Fruit fly (Drosophila melanogaster) whole organism, embryonic: ENCODE measurements around the gene kz.

Source experiments
- Atf6 ChIP-seq: fragments of 200-800 bp; sonication (Bioruptor generic); IDR thresholded peaks from 2 replicates; pipeline ENCODE4 v1.3.6; 2022; ENCODE audit warnings: missing biosample characterization, missing genetic modification characterization
- Awh ChIP-seq: fragments of 200-800 bp; sonication (Bioruptor generic); IDR thresholded peaks from 2 replicates; pipeline ENCODE4, ENCODE4 v1.3.6; 2022; ENCODE audit warnings: missing biosample characterization, missing genetic modification characterization
- Blimp-1 ChIP-seq: fragments of 200-800 bp; sonication (Bioruptor generic); optimal IDR thresholded peaks from 3 replicates; lab custom pipeline; 2018; ENCODE audit warnings: missing biosample characterization, missing genetic modification characterization, mild to moderate bottlenecking, moderate library complexity, missing genetic modification reagents
- C15 ChIP-seq: fragments of 200-800 bp; sonication (Bioruptor generic); IDR thresholded peaks from 3 replicates; pipeline ENCODE4 v1.3.6; 2022; ENCODE audit warnings: missing biosample characterization, missing genetic modification characterization
- CG10209 ChIP-seq: fragments of 200-800 bp; sonication (Bioruptor generic); optimal IDR thresholded peaks from 3 replicates; lab custom pipeline; 2017; ENCODE audit warnings: missing biosample characterization, mild to moderate bottlenecking, missing genetic modification characterization, missing genetic modification reagents
- CG10543 ChIP-seq: fragments of 200-800 bp; sonication (Bioruptor generic); optimal IDR thresholded peaks from 3 replicates; lab custom pipeline; 2017; ENCODE audit warnings: missing biosample characterization, mild to moderate bottlenecking, missing genetic modification characterization, moderate library complexity
- CG1233 ChIP-seq: fragments of 200-800 bp; sonication (Bioruptor generic); optimal IDR thresholded peaks from 4 replicates; lab custom pipeline; 2018; ENCODE audit warnings: missing biosample characterization, mild to moderate bottlenecking, missing genetic modification characterization
- CG13287 ChIP-seq: fragments of 200-800 bp; sonication (Bioruptor generic); IDR thresholded peaks from 2 replicates; pipeline ENCODE4 v1.3.6; 2022; ENCODE audit warnings: missing biosample characterization, missing genetic modification characterization; ENCODE audit not compliant: partially characterized antibody
- CG15011 ChIP-seq: fragments of 200-800 bp; sonication (Bioruptor generic); optimal IDR thresholded peaks from 3 replicates; lab custom pipeline; 2018; ENCODE audit warnings: missing biosample characterization, mild to moderate bottlenecking, missing genetic modification characterization
- CG30431 ChIP-seq: fragments of 200-800 bp; sonication (Bioruptor generic); optimal IDR thresholded peaks from 2 replicates; lab custom pipeline; 2017; ENCODE audit warnings: missing biosample characterization, missing genetic modification characterization
- CG4424 ChIP-seq: fragments of 200-800 bp; sonication (Bioruptor generic); optimal IDR thresholded peaks from 3 replicates; lab custom pipeline; 2016; ENCODE audit warnings: missing biosample characterization, missing genetic modification characterization
- CG4617 ChIP-seq: fragments of 200-800 bp; sonication (Bioruptor generic); optimal IDR thresholded peaks from 3 replicates; lab custom pipeline; 2016; ENCODE audit warnings: missing biosample characterization, missing genetic modification characterization, borderline replicate concordance
- CG6689 ChIP-seq: fragments of 200-800 bp; sonication (Bioruptor generic); IDR thresholded peaks from 2 replicates; pipeline ENCODE4 v1.3.6; 2022; ENCODE audit warnings: missing biosample characterization, missing genetic modification characterization
- CG6813 ChIP-seq: fragments of 200-800 bp; sonication (Bioruptor generic); optimal IDR thresholded peaks from 2 replicates; lab custom pipeline; 2017; ENCODE audit warnings: missing biosample characterization, missing genetic modification characterization, mild to moderate bottlenecking, moderate library complexity, missing genetic modification reagents
- CG7839 ChIP-seq: fragments of 200-800 bp; sonication (Bioruptor generic); optimal IDR thresholded peaks from 3 replicates; lab custom pipeline; 2018; ENCODE audit warnings: missing biosample characterization, mild to moderate bottlenecking, missing genetic modification characterization, moderate library complexity
- CG7928 ChIP-seq: fragments of 200-800 bp; sonication (Bioruptor generic); optimal IDR thresholded peaks from 2 replicates; lab custom pipeline; 2017; ENCODE audit warnings: missing biosample characterization, mild to moderate bottlenecking, missing genetic modification characterization
- CG8765 ChIP-seq: fragments of 200-800 bp; sonication (Bioruptor generic); IDR thresholded peaks from 2 replicates; pipeline ENCODE4 v1.3.6; 2022; ENCODE audit warnings: missing biosample characterization, missing genetic modification characterization
- CG8924 ChIP-seq: fragments of 200-800 bp; optimal IDR thresholded peaks from 3 replicates; lab custom pipeline; 2019; ENCODE audit warnings: missing biosample characterization, mild to moderate bottlenecking, missing genetic modification characterization, moderate library complexity
- CrebB ChIP-seq: fragments of 200-800 bp; sonication (Bioruptor generic); optimal IDR thresholded peaks from 3 replicates; lab custom pipeline; 2018; ENCODE audit warnings: missing biosample characterization, mild to moderate bottlenecking, missing genetic modification characterization
- D19A ChIP-seq: fragments of 200-800 bp; optimal IDR thresholded peaks from 3 replicates; lab custom pipeline; 2019; ENCODE audit warnings: missing biosample characterization, mild to moderate bottlenecking, missing genetic modification characterization, moderate library complexity
- Deaf1 ChIP-seq: fragments of 200-800 bp; optimal IDR thresholded peaks from 3 replicates; lab custom pipeline; 2019; ENCODE audit warnings: missing biosample characterization, mild to moderate bottlenecking, missing genetic modification characterization, moderate library complexity
- Dek ChIP-seq: fragments of 200-800 bp; sonication (Bioruptor generic); optimal IDR thresholded peaks from 3 replicates; lab custom pipeline; 2019; ENCODE audit warnings: missing biosample characterization, mild to moderate bottlenecking, missing genetic modification characterization, moderate library complexity
- Doc2 ChIP-seq: fragments of 200-800 bp; sonication (Bioruptor generic); IDR thresholded peaks from 2 replicates; pipeline ENCODE4 v1.3.6; 2022; ENCODE audit warnings: missing biosample characterization, missing genetic modification characterization
- Doc3 ChIP-seq: fragments of 200-800 bp; sonication (Bioruptor generic); IDR thresholded peaks from 3 replicates; pipeline ENCODE4 v1.3.6; 2022; ENCODE audit warnings: missing biosample characterization, missing genetic modification characterization; ENCODE audit not compliant: partially characterized antibody
- Ets65A ChIP-seq: fragments of 200-800 bp; sonication (Bioruptor generic); peaks from one replicate; lab custom pipeline; 2016; ENCODE audit warnings: missing biosample characterization, missing genetic modification characterization
- GATAe ChIP-seq: fragments of 200-800 bp; sonication (Bioruptor generic); conservative IDR thresholded peaks from 2 replicates; pipeline ENCODE4 v1.3.6; 2022; ENCODE audit warnings: missing biosample characterization, missing genetic modification characterization
- Hey ChIP-seq: fragments of 200-800 bp; sonication (Bioruptor generic); optimal IDR thresholded peaks from 3 replicates; lab custom pipeline; 2018; ENCODE audit warnings: missing biosample characterization, mild to moderate bottlenecking, missing genetic modification characterization
- Hr78 ChIP-seq, 2 experiments: fragments of 200-800 bp in 1 of 2; fragments of >200 bp in 1 of 2; sonication (Bioruptor generic) in 1 of 2; optimal IDR thresholded peaks; 2 replicates each; lab custom pipeline; 2017 to 2019; ENCODE audit warnings: missing biosample characterization in 2 of 2, missing genetic modification characterization in 2 of 2, mild to moderate bottlenecking in 1 of 2, moderate library complexity in 1 of 2
- Med ChIP-seq: fragments of 200-800 bp; sonication (Bioruptor generic); peaks from one replicate; lab custom pipeline; 2016; ENCODE audit warnings: missing biosample characterization, missing genetic modification characterization, mild to moderate bottlenecking, inconsistent platforms, moderate library complexity
- NK7.1 ChIP-seq: fragments of 200-800 bp; sonication (Bioruptor generic); optimal IDR thresholded peaks from 3 replicates; lab custom pipeline; 2016; ENCODE audit warnings: missing biosample characterization, missing genetic modification characterization
- Optix ChIP-seq: fragments of 200-800 bp; sonication (Bioruptor generic); IDR thresholded peaks from 3 replicates; pipeline ENCODE4 v1.3.6; 2022; ENCODE audit warnings: missing biosample characterization, missing genetic modification characterization
- Pdp1 ChIP-seq, 2 experiments: fragments of 200-800 bp; sonication (Bioruptor generic); optimal IDR thresholded peaks; 3 replicates each; lab custom pipeline; 2016; ENCODE audit warnings: missing biosample characterization in 2 of 2, missing genetic modification characterization in 2 of 2, mild to moderate bottlenecking in 1 of 2, moderate library complexity in 1 of 2
- Trl ChIP-seq, 3 experiments: fragments of >200 bp in 2 of 3; fragments of 200-800 bp in 1 of 3; sonication (Bioruptor generic) in 1 of 3; optimal IDR thresholded peaks; 2 replicates in 1 of 3; 3 replicates in 2 of 3; lab custom pipeline; 2016 to 2017; ENCODE audit warnings: missing biosample characterization in 1 of 3, missing genetic modification characterization in 1 of 3
- cad ChIP-seq: fragments of >200 bp; optimal IDR thresholded peaks from 2 replicates; lab custom pipeline; 2017; ENCODE audit warnings: missing biosample characterization, missing genetic modification characterization
- cg ChIP-seq: fragments of 200-800 bp; sonication (Bioruptor generic); optimal IDR thresholded peaks from 3 replicates; lab custom pipeline; 2019; ENCODE audit warnings: missing biosample characterization, mild to moderate bottlenecking, missing genetic modification characterization, moderate library complexity
- chif ChIP-seq, 2 experiments: fragments of 200-800 bp; sonication (Bioruptor generic); optimal IDR thresholded peaks; 3 replicates each; lab custom pipeline; 2016; ENCODE audit warnings: missing biosample characterization in 2 of 2, missing genetic modification characterization in 2 of 2
- chinmo ChIP-seq: fragments of 200-800 bp; sonication (Bioruptor generic); IDR thresholded peaks from 4 replicates; pipeline ENCODE4 v1.3.6; 2022; ENCODE audit warnings: missing biosample characterization, missing genetic modification characterization; ENCODE audit not compliant: partially characterized antibody
- crol ChIP-seq: fragments of 200-800 bp; sonication (Bioruptor generic); IDR thresholded peaks from 2 replicates; pipeline ENCODE4 v1.3.6; 2022; ENCODE audit warnings: missing biosample characterization, missing genetic modification characterization
- cwo ChIP-seq: fragments of 200-800 bp; sonication (Bioruptor generic); optimal IDR thresholded peaks from 3 replicates; lab custom pipeline; 2017; ENCODE audit warnings: missing biosample characterization, missing genetic modification characterization, mild to moderate bottlenecking, moderate library complexity, missing genetic modification reagents
- exex ChIP-seq: fragments of 200-800 bp; sonication (Bioruptor generic); optimal IDR thresholded peaks from 4 replicates; lab custom pipeline; 2018; ENCODE audit warnings: missing biosample characterization, mild to moderate bottlenecking, missing genetic modification characterization, moderate library complexity
- gce ChIP-seq: fragments of 200-800 bp; sonication (Bioruptor generic); IDR thresholded peaks from 3 replicates; pipeline ENCODE4 v1.3.6; 2022; ENCODE audit warnings: missing biosample characterization, missing genetic modification characterization
- gfzf ChIP-seq: fragments of 200-800 bp; sonication (Bioruptor generic); optimal IDR thresholded peaks from 2 replicates; lab custom pipeline; 2016; ENCODE audit warnings: missing biosample characterization, mild to moderate bottlenecking, missing genetic modification characterization, moderate library complexity
- kay ChIP-seq: fragments of 200-800 bp; sonication (Bioruptor generic); optimal IDR thresholded peaks from 2 replicates; lab custom pipeline; 2016; ENCODE audit warnings: missing biosample characterization, missing genetic modification characterization
- kni ChIP-seq: fragments of 200-800 bp; sonication (Bioruptor generic); optimal IDR thresholded peaks from 3 replicates; lab custom pipeline; 2017; ENCODE audit warnings: mild to moderate bottlenecking, missing biosample characterization, missing genetic modification reagents, missing genetic modification characterization
- sd ChIP-seq: fragments of 200-800 bp; sonication (Bioruptor generic); optimal IDR thresholded peaks from 3 replicates; lab custom pipeline; 2018; ENCODE audit warnings: missing biosample characterization, mild to moderate bottlenecking, missing genetic modification characterization, moderate library complexity
- sens-2 ChIP-seq: fragments of 200-800 bp; sonication (Bioruptor generic); IDR thresholded peaks from 2 replicates; pipeline ENCODE4 v1.3.6; 2022; ENCODE audit warnings: missing biosample characterization, missing genetic modification characterization
- sqz ChIP-seq: fragments of 200-800 bp; sonication (Bioruptor generic); optimal IDR thresholded peaks from 3 replicates; lab custom pipeline; 2018; ENCODE audit warnings: missing biosample characterization, mild to moderate bottlenecking, missing genetic modification characterization
- sug ChIP-seq: fragments of 200-800 bp; optimal IDR thresholded peaks from 2 replicates; lab custom pipeline; 2019; ENCODE audit warnings: missing biosample characterization, mild to moderate bottlenecking, missing genetic modification characterization, moderate library complexity

The kz gene

dm6 chrX:2286255-2286654 lies 44.4 kb upstream of the kz start (continued):
- TF ChIP-seq cwo, result peak; percentile 59
- TF ChIP-seq Hey (tag; lab: Kevin White, UChicago), result peak; percentile 98
- no peak for TF ChIP-seq CG8765 (GFP tag; lab: Robert Waterston, UW)
- peak; percentile 82 for TF ChIP-seq sug (tag; lab: Kevin White, UChicago)
- no peak for TF ChIP-seq CrebB (tag; lab: Kevin White, UChicago)
- no peak for TF ChIP-seq CG30431 (GFP tag; lab: Kevin White, UChicago)
- no peak for TF ChIP-seq CG7839
- peak; percentile 85 for TF ChIP-seq GATAe

- TF ChIP-seq Doc3 (GFP tag; lab: Robert Waterston, UW) (no peak), chinmo (GFP tag; lab: Robert Waterston, UW) (0 out of 4 replicates have a peak, but pooled peaks have one; percentile 28), kni (GFP tag; lab: Kevin White, UChicago) (peak; percentile 27), NK7.1 (GFP tag; lab: Kevin White, UChicago) (no peak), cad (GFP tag; lab: Kevin White, UChicago) (no peak), gfzf (no peak), sqz (peak; percentile 73), D19A (no peak), CG4617 (GFP tag; lab: Kevin White, UChicago) (no peak), crol (GFP tag; lab: Robert Waterston, UW) (peak; percentile 45; the same call in 1 of the 2 replicates), C15 (no peak), CG7928 (GFP tag; lab: Kevin White, UChicago) (no peak), Optix (GFP tag; lab: Robert Waterston, UW) (no peak), Doc2 (GFP tag; lab: Robert Waterston, UW) (no peak), Med (GFP tag; lab: Kevin White, UChicago) (peak; percentile 1), Trl (optimal IDR thresholded peaks at IDR 0.05; lab: Kevin White, UChicago) (peak; percentile 16 to 60), Trl (GFP tag; optimal IDR thresholded peaks at IDR 0.05; lab: Kevin White, UChicago) (no peak), Blimp-1 (GFP tag; lab: Kevin White, UChicago) (peak; percentile 99), CG10209 (GFP tag; lab: Kevin White, UChicago) (no peak), sd (tag; lab: Kevin White, UChicago) (peak; percentile 27), chif (GFP tag; optimal IDR thresholded peaks at IDR 0.05; lab: Kevin White, UChicago) (no peak), Deaf1 (tag; lab: Kevin White, UChicago) (no peak)
- TF ChIP-seq, all 482 proteins: peak for 8
Measured at dm6 chrX:2283470-2283869, 41.6 kb upstream of the kz start.

- TF ChIP-seq CG10543 (peak; percentile 14), CG8924 (tag; lab: Kevin White, UChicago) (no peak), Awh (no peak), exex (tag; lab: Kevin White, UChicago) (no peak), Hr78 (GFP tag; optimal IDR thresholded peaks at IDR 0.05; lab: Kevin White, UChicago) (peak in 1 of 2 experiments; percentile 80), CG4424 (GFP tag; lab: Kevin White, UChicago) (no peak), Pdp1 (GFP tag; optimal IDR thresholded peaks at IDR 0.05; lab: Kevin White, UChicago) (peak in 1 of 2 experiments; percentile 11), sens-2 (GFP tag; lab: Robert Waterston, UW) (no peak), CG1233 (GFP tag; lab: Kevin White, UChicago) (no peak), Atf6 (GFP tag; lab: Robert Waterston, UW) (no peak), kay (GFP tag; lab: Kevin White, UChicago) (no peak), gce (GFP tag; lab: Robert Waterston, UW) (no peak), Dek (tag; lab: Kevin White, UChicago) (no peak), CG13287 (GFP tag; lab: Robert Waterston, UW) (no peak), Med (GFP tag; lab: Kevin White, UChicago) (peak; percentile 70), Ets65A (GFP tag; lab: Kevin White, UChicago) (no peak), cg (GFP tag; lab: Kevin White, UChicago) (no peak), CG6813 (GFP tag; lab: Kevin White, UChicago) (no peak), CG15011 (GFP tag; lab: Kevin White, UChicago) (no peak), CG6689 (GFP tag; lab: Robert Waterston, UW) (no peak)
Measured at dm6 chrX:2278782-2279304, 37.0 kb upstream of the kz start.
